Worm (Caenorhabditis elegans) whole organism, L1 larva: ENCODE results near the gene F25B5.5.

ENCODE experiments used
- F16B12.6 ChIP-seq: fragments of 150-350 bp; optimal IDR thresholded peaks from 2 replicates; lab custom pipeline; 2014; ENCODE audit warnings: missing biosample characterization, missing genetic modification characterization
- alr-1 ChIP-seq: fragments of 200-800 bp; sonication (Bioruptor generic); optimal IDR thresholded peaks from 2 replicates; lab custom pipeline; 2018; ENCODE audit warnings: borderline replicate concordance, mild to moderate bottlenecking, missing genetic modification characterization, missing compliant biosample characterization
- ama-1 ChIP-seq: fragments of 150-350 bp; optimal IDR thresholded peaks from 2 replicates; lab custom pipeline; 2014
- blmp-1 ChIP-seq: fragments of 150-350 bp; optimal IDR thresholded peaks from 2 replicates; lab custom pipeline; 2014; ENCODE audit warnings: missing biosample characterization, missing genetic modification characterization
- ceh-8 ChIP-seq: fragments of 200-800 bp; sonication (Bioruptor generic); optimal IDR thresholded peaks from 2 replicates; lab custom pipeline; 2018; ENCODE audit warnings: mild to moderate bottlenecking, missing genetic modification characterization, moderate library complexity, missing compliant biosample characterization
- ceh-82 ChIP-seq, 3 experiments: fragments of 150-350 bp in 1 of 3; sonication (generic microtip) in 2 of 3; optimal IDR thresholded peaks; 2 replicates each; lab custom pipeline; 2014 to 2017; ENCODE audit warnings: missing biosample characterization in 3 of 3, missing genetic modification characterization in 3 of 3
- ceh-88 ChIP-seq: fragments of 200-800 bp; sonication (Bioruptor generic); IDR thresholded peaks from 2 replicates; pipeline ENCODE4 v1.3.6; 2022; ENCODE audit warnings: missing genetic modification characterization, missing compliant biosample characterization
- dpl-1 ChIP-seq, 3 experiments: fragments of 150-350 bp in 2 of 3; sonication (generic microtip) in 1 of 3; optimal IDR thresholded peaks; 2 replicates each; lab custom pipeline; 2014 to 2017; ENCODE audit warnings: missing biosample characterization in 3 of 3, missing genetic modification characterization in 3 of 3, missing genetic modification reagents in 3 of 3
- dsc-1 ChIP-seq: sonication (generic microtip); optimal IDR thresholded peaks from 2 replicates; lab custom pipeline; 2016; ENCODE audit warnings: mild to moderate bottlenecking, missing genetic modification characterization, missing compliant biosample characterization
- efl-1 ChIP-seq, 4 experiments: fragments of 150-350 bp; optimal IDR thresholded peaks in 3 of 4; peaks in 1 of 4; 1 replicate in 1 of 4; 2 replicates in 3 of 4; lab custom pipeline; 2014; ENCODE audit warnings: missing biosample characterization in 2 of 4, missing genetic modification characterization in 2 of 4, missing genetic modification reagents in 2 of 4
- egl-27 ChIP-seq, 2 experiments: fragments of 150-350 bp in 1 of 2; sonication (generic microtip); optimal IDR thresholded peaks; 3 replicates each; lab custom pipeline; 2017 to 2018; ENCODE audit warnings: missing biosample characterization in 2 of 2, missing genetic modification characterization in 2 of 2, missing genetic modification reagents in 2 of 2
- elt-2 ChIP-seq: sonication (generic microtip); optimal IDR thresholded peaks from 2 replicates; lab custom pipeline; 2016; ENCODE audit warnings: missing genetic modification characterization, mild to moderate bottlenecking, inconsistent platforms, missing compliant biosample characterization, missing genetic modification reagents
- fkh-10 ChIP-seq: sonication (generic microtip); optimal IDR thresholded peaks from 2 replicates; lab custom pipeline; 2017; ENCODE audit warnings: missing biosample characterization, missing genetic modification reagents, missing genetic modification characterization
- fkh-8 ChIP-seq: sonication (generic microtip); optimal IDR thresholded peaks from 2 replicates; lab custom pipeline; 2016; ENCODE audit warnings: mild to moderate bottlenecking, missing genetic modification characterization, missing compliant biosample characterization
- grh-1 ChIP-seq: fragments of 200-800 bp; sonication (Bioruptor generic); IDR thresholded peaks from 2 replicates; pipeline ENCODE4 v1.3.6; 2022; ENCODE audit warnings: missing genetic modification reagents, missing genetic modification characterization, missing compliant biosample characterization
- lin-14 ChIP-seq: fragments of 200-800 bp; sonication (Bioruptor generic); optimal IDR thresholded peaks from 2 replicates; lab custom pipeline; 2018; ENCODE audit warnings: mild to moderate bottlenecking, missing genetic modification characterization, moderate library complexity, missing compliant biosample characterization
- lin-35 ChIP-seq, 2 experiments: fragments of 150-350 bp; optimal IDR thresholded peaks; 2 replicates each; lab custom pipeline; 2014; ENCODE audit warnings: missing biosample characterization in 2 of 2, missing genetic modification characterization in 2 of 2, missing genetic modification reagents in 2 of 2
- lir-3 ChIP-seq: sonication (generic microtip); optimal IDR thresholded peaks from 2 replicates; lab custom pipeline; 2016; ENCODE audit warnings: mild to moderate bottlenecking, missing genetic modification characterization, moderate library complexity, missing compliant biosample characterization; ENCODE audit not compliant: poor library complexity
- lsy-2 ChIP-seq, 2 experiments: fragments of 150-350 bp; optimal IDR thresholded peaks; 2 replicates each; lab custom pipeline; 2014; ENCODE audit warnings: missing biosample characterization in 2 of 2, missing genetic modification characterization in 2 of 2
- mdl-1 ChIP-seq, 2 experiments: fragments of 150-350 bp; optimal IDR thresholded peaks; 2 replicates each; lab custom pipeline; 2014 to 2017; ENCODE audit warnings: missing biosample characterization in 2 of 2, missing genetic modification characterization in 2 of 2, inconsistent platforms in 1 of 2
- mef-2 ChIP-seq: fragments of 150-350 bp; optimal IDR thresholded peaks from 2 replicates; lab custom pipeline; 2014; ENCODE audit warnings: missing biosample characterization, missing genetic modification characterization
- mep-1 ChIP-seq: fragments of 150-350 bp; optimal IDR thresholded peaks from 2 replicates; lab custom pipeline; 2014; ENCODE audit warnings: missing biosample characterization, missing genetic modification characterization
- nhr-11 ChIP-seq: fragments of 150-350 bp; optimal IDR thresholded peaks from 2 replicates; lab custom pipeline; 2014; ENCODE audit warnings: missing biosample characterization, missing genetic modification characterization
- nhr-19 ChIP-seq: fragments of 200-800 bp; sonication (Bioruptor generic); conservative IDR thresholded peaks from 2 replicates; pipeline ENCODE4 v1.3.6; 2022; ENCODE audit warnings: missing genetic modification characterization, missing compliant biosample characterization
- nhr-20 ChIP-seq: sonication (generic microtip); optimal IDR thresholded peaks from 2 replicates; lab custom pipeline; 2016; ENCODE audit warnings: mild to moderate bottlenecking, missing genetic modification characterization, missing compliant biosample characterization
- nhr-47 ChIP-seq: sonication (generic microtip); optimal IDR thresholded peaks from 2 replicates; lab custom pipeline; 2016; ENCODE audit warnings: mild to moderate bottlenecking, missing genetic modification characterization, moderate library complexity, missing compliant biosample characterization
- nhr-71 ChIP-seq: sonication (generic microtip); optimal IDR thresholded peaks from 2 replicates; lab custom pipeline; 2016; ENCODE audit warnings: mild to moderate bottlenecking, missing genetic modification characterization, moderate library complexity, missing compliant biosample characterization
- nhr-84 ChIP-seq: sonication (generic microtip); optimal IDR thresholded peaks from 2 replicates; lab custom pipeline; 2017; ENCODE audit warnings: missing biosample characterization, missing genetic modification characterization
- nhr-85 ChIP-seq: sonication (generic microtip); peaks from one replicate; lab custom pipeline; 2016; ENCODE audit warnings: missing genetic modification characterization, inconsistent platforms, missing compliant biosample characterization
- pag-3 ChIP-seq: sonication (generic microtip); optimal IDR thresholded peaks from 2 replicates; lab custom pipeline; 2017; ENCODE audit warnings: missing genetic modification characterization, mild to moderate bottlenecking, missing compliant biosample characterization, antibody characterized with exemption, borderline replicate concordance; ENCODE audit not compliant: insufficient read depth
- pax-3 ChIP-seq: fragments of 200-800 bp; sonication (Bioruptor generic); optimal IDR thresholded peaks from 2 replicates; lab custom pipeline; 2018; ENCODE audit warnings: mild to moderate bottlenecking, missing genetic modification characterization, moderate library complexity, missing compliant biosample characterization
- pqm-1 ChIP-seq: sonication (generic microtip); optimal IDR thresholded peaks from 3 replicates; lab custom pipeline; 2017; ENCODE audit warnings: missing biosample characterization, missing genetic modification characterization
- rnt-1 ChIP-seq: sonication (generic microtip); optimal IDR thresholded peaks from 2 replicates; lab custom pipeline; 2016; ENCODE audit warnings: mild to moderate bottlenecking, missing genetic modification characterization, moderate library complexity, missing compliant biosample characterization
- snpc-4 ChIP-seq: fragments of 150-350 bp; optimal IDR thresholded peaks from 2 replicates; lab custom pipeline; 2014; ENCODE audit warnings: missing biosample characterization, missing genetic modification characterization
- snu-23 ChIP-seq: sonication (generic microtip); optimal IDR thresholded peaks from 2 replicates; lab custom pipeline; 2016; ENCODE audit warnings: missing genetic modification characterization, missing compliant biosample characterization
- swsn-7 ChIP-seq: sonication (generic microtip); optimal IDR thresholded peaks from 2 replicates; lab custom pipeline; 2016; ENCODE audit warnings: missing genetic modification characterization, missing compliant biosample characterization
- tbx-2 ChIP-seq: sonication (generic microtip); optimal IDR thresholded peaks from 2 replicates; lab custom pipeline; 2016; ENCODE audit warnings: missing genetic modification characterization, missing compliant biosample characterization
- tlp-1 ChIP-seq: fragments of 150-350 bp; optimal IDR thresholded peaks from 2 replicates; lab custom pipeline; 2014; ENCODE audit warnings: missing biosample characterization, missing genetic modification characterization
- unc-130 ChIP-seq: fragments of 150-350 bp; optimal IDR thresholded peaks from 2 replicates; lab custom pipeline; 2017; ENCODE audit warnings: missing biosample characterization, missing genetic modification characterization, inconsistent platforms
- xbp-1 ChIP-seq: sonication (generic microtip); optimal IDR thresholded peaks from 2 replicates; lab custom pipeline; 2016; ENCODE audit warnings: missing genetic modification characterization, missing compliant biosample characterization
- ztf-11 ChIP-seq, 2 experiments: sonication (generic microtip); optimal IDR thresholded peaks; 2 replicates each; lab custom pipeline; 2016 to 2017; ENCODE audit warnings: missing genetic modification characterization in 2 of 2, missing biosample characterization in 1 of 2, missing compliant biosample characterization in 1 of 2
- ztf-4 ChIP-seq: fragments of 150-350 bp; optimal IDR thresholded peaks from 2 replicates; lab custom pipeline; 2014; ENCODE audit warnings: missing biosample characterization, missing genetic modification characterization

Gene F25B5.5

DNA sequence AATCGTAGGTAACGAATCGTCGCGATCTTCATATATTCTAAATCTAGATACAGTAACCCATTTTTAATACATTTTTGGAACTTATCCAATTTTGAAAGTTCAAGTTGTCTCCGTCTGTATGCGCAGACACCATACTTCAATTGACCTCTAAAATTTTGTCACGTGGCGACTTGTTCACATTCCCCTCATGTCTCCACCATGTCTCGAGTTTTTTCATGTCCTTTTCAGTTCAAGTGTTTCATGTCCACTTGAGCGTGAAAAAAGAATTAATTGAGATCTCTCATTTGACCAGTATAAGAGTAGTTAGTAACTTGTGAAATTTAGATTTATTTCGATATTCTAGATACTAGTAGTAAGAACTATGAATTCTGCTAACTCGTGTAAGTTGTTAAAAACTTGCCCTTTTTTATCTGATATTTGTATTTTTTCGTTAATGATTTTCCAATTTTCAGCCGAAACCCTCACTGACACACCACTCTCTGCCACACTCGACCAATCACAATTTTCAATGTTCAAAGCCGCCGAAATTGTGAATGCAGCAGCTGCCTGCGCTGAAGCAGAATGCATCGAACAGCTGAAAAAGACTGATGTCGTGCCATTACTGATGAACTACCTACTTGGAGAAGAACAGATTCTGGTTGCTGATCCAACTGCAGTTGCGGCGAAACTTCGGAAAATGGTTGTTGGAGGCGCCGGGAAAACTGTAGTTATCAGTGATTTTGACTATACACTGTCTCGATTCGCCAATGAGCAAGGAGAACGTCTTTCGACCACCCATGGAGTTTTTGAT is 5.9 kb upstream of the F25B5.5 start:
- peak in 1 of 3 experiments; percentile 12 for TF ChIP-seq ceh-82 (tag; optimal IDR thresholded peaks at IDR 0.05; lab: Kevin White, UChicago)
- no peak for TF ChIP-seq nhr-11 (tag; lab: Kevin White, UChicago)
- TF ChIP-seq nhr-19 (GFP tag; lab: Robert Waterston, UW), result peak; percentile 32; the same call in 1 of the 2 replicates
- peak; percentile 33 for TF ChIP-seq tbx-2 (tag; lab: Kevin White, UChicago)
- TF ChIP-seq lir-3, result no peak
- TF ChIP-seq lin-35 (GFP tag; optimal IDR thresholded peaks at IDR 0.05; lab: Kevin White, UChicago), result peak; percentile 3 to 53
- no peak for TF ChIP-seq tlp-1 (tag; lab: Kevin White, UChicago)
- TF ChIP-seq efl-1 (optimal IDR thresholded peaks at IDR 0.05; lab: Kevin White, UChicago), result peak in 1 of 2 experiments; percentile 14
- peak in 1 of 2 experiments; percentile 93 for TF ChIP-seq efl-1 (GFP tag; optimal IDR thresholded peaks at IDR 0.05 in 1 of 2; lab: Kevin White, UChicago)
- TF ChIP-seq swsn-7 (tag; lab: Kevin White, UChicago), result peak; percentile 19
- peak; percentile 91 for TF ChIP-seq nhr-85 (tag; lab: Kevin White, UChicago)
- peak in 1 of 2 experiments; percentile 63 for TF ChIP-seq mdl-1 (tag; optimal IDR thresholded peaks at IDR 0.05; lab: Kevin White, UChicago)
- TF ChIP-seq blmp-1 (tag; lab: Kevin White, UChicago), result peak; percentile 46
- TF ChIP-seq snu-23 (GFP tag; lab: Kevin White, UChicago), result peak; percentile 72
- peak; percentile 34 to 52 for TF ChIP-seq lsy-2 (tag; optimal IDR thresholded peaks at IDR 0.05; lab: Kevin White, UChicago)
- peak; percentile 52; the same call in 1 of the 2 replicates for TF ChIP-seq grh-1 (GFP tag; lab: Robert Waterston, UW)
- peak; percentile 59 for TF ChIP-seq mep-1
- peak; percentile 13 for TF ChIP-seq fkh-8 (tag; lab: Kevin White, UChicago)
- no peak for TF ChIP-seq alr-1 (tag; lab: Kevin White, UChicago)
- TF ChIP-seq pag-3 (tag; lab: Kevin White, UChicago), result no peak
- peak; percentile 84 for TF ChIP-seq lin-14 (GFP tag; lab: Kevin White, UChicago)
- peak; percentile 71 for TF ChIP-seq nhr-20 (tag; lab: Kevin White, UChicago)
- no peak for TF ChIP-seq rnt-1 (tag; lab: Kevin White, UChicago)
- TF ChIP-seq nhr-71 (tag; lab: Kevin White, UChicago), result peak; percentile 72
- peak; percentile 50 for TF ChIP-seq fkh-10 (GFP tag; lab: Kevin White, UChicago)
- TF ChIP-seq ceh-8 (GFP tag; lab: Kevin White, UChicago), result no peak
- TF ChIP-seq dpl-1 (GFP tag; optimal IDR thresholded peaks at IDR 0.05; lab: Kevin White, UChicago), result peak in 2 of 3 experiments; percentile 25
- TF ChIP-seq F16B12.6 (tag; lab: Kevin White, UChicago), result peak; percentile 1
- no peak for TF ChIP-seq ceh-88 (GFP tag; lab: Robert Waterston, UW)
- TF ChIP-seq nhr-47 (tag; lab: Kevin White, UChicago), result peak; percentile 12

DNA sequence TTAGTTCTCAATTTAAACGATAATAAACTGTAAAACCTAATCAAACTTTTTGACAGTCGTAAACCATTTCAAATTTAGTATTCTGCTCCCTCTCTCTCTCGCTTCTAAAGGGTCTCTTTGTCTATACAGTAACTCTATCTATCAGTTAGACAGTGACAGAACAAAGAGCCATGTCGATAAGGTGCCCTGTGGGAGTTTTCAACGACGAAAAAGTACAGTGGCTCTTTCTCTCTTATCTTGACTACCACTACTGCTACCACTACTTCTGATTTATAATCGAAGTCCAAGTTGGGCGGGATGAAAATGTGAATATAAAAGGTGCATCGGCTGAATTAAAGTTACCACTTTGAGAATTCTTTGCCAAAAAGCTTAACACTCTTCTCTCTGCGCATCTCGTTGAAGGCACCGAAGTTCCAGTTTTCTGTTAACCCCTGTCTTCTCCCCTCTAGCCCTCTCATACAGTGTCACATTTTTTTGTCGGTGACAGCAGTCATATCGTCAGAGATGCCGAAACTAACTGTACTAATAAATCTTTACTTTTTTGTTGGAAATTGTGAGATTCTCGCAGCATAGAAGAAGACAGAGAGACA is 4.9 kb upstream of the F25B5.5 start:
- TF ChIP-seq ama-1 (no peak), pax-3 (tag; lab: Kevin White, UChicago) (no peak), snpc-4 (tag; lab: Kevin White, UChicago) (no peak), lin-35 (GFP tag; optimal IDR thresholded peaks at IDR 0.05; lab: Kevin White, UChicago) (peak in 1 of 2 experiments; percentile 48), rnt-1 (tag; lab: Kevin White, UChicago) (peak; percentile 1), efl-1 (optimal IDR thresholded peaks at IDR 0.05; lab: Kevin White, UChicago) (no peak), efl-1 (GFP tag; optimal IDR thresholded peaks at IDR 0.05 in 1 of 2; lab: Kevin White, UChicago) (peak in 1 of 2 experiments; percentile 68)

DNA sequence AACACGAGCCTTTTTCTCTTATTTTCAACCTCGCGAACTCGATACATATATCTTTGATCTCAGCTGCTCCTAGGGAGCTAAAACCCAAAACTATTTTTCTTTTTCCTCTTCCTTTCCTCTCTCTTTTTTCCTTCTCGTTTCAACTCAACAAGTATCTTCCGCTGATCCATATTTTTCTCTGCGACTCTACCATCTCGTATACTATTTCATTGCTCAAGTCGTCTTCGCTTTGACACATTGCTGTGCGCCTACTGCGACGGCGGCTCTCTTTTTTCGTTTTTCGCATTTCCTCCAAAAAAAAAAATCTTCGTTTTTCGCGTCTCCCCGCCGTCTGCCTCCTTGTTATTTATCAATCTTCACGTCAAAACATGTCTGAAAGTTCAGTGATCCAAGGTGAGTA is 3.9 kb upstream of the F25B5.5 start:
- TF ChIP-seq fkh-10 (GFP tag; lab: Kevin White, UChicago) (peak; percentile 81), lin-14 (GFP tag; lab: Kevin White, UChicago) (peak; percentile 87), pag-3 (tag; lab: Kevin White, UChicago) (no peak), nhr-84 (tag; lab: Kevin White, UChicago) (no peak), pqm-1 (no peak), elt-2 (no peak), tbx-2 (tag; lab: Kevin White, UChicago) (no peak), mef-2 (tag; lab: Kevin White, UChicago) (no peak), nhr-71 (tag; lab: Kevin White, UChicago) (peak; percentile 51), mep-1 (no peak), ztf-11 (tag; optimal IDR thresholded peaks at IDR 0.05; lab: Kevin White, UChicago) (no peak), efl-1 (optimal IDR thresholded peaks at IDR 0.05; lab: Kevin White, UChicago) (peak; percentile 21 to 33), efl-1 (GFP tag; optimal IDR thresholded peaks at IDR 0.05 in 1 of 2; lab: Kevin White, UChicago) (peak in 1 of 2 experiments; percentile 86), xbp-1 (tag; lab: Kevin White, UChicago) (no peak), unc-130 (no peak), ztf-4 (tag; lab: Kevin White, UChicago) (no peak), F16B12.6 (tag; lab: Kevin White, UChicago) (no peak), egl-27 (tag; optimal IDR thresholded peaks at IDR 0.05; lab: Kevin White, UChicago) (no peak), dsc-1 (peak; percentile 22), lsy-2 (tag; optimal IDR thresholded peaks at IDR 0.05; lab: Kevin White, UChicago) (peak in 1 of 2 experiments; percentile 60), nhr-85 (tag; lab: Kevin White, UChicago) (no peak)
